Fruit fly (Drosophila melanogaster) whole organism, embryonic: ENCODE measurements around the gene CG7924.
A peak's percentile ranks its signal among the peaks of the same experiment; 100 is the strongest.

ENCODE experiments used
- ATbp ChIP-seq: fragments of 200-800 bp; sonication (Bioruptor generic); optimal IDR thresholded peaks from 2 replicates; lab custom pipeline; 2017; ENCODE audit warnings: missing biosample characterization, mild to moderate bottlenecking, missing genetic modification characterization, missing genetic modification reagents
- CG11247 ChIP-seq: fragments of 200-800 bp; sonication (Bioruptor generic); IDR thresholded peaks from 2 replicates; pipeline ENCODE4 v1.3.6; 2022; ENCODE audit warnings: missing biosample characterization, missing genetic modification characterization
- CG15479 ChIP-seq: fragments of 200-800 bp; sonication (Bioruptor generic); optimal IDR thresholded peaks from 3 replicates; lab custom pipeline; 2019; ENCODE audit warnings: missing biosample characterization, mild to moderate bottlenecking, missing genetic modification characterization, moderate library complexity
- CG1647 ChIP-seq: fragments of 200-800 bp; sonication (Bioruptor generic); optimal IDR thresholded peaks from 3 replicates; lab custom pipeline; 2016; ENCODE audit warnings: missing biosample characterization, missing genetic modification characterization
- CG18599 ChIP-seq: fragments of 200-800 bp; sonication (Bioruptor generic); optimal IDR thresholded peaks from 3 replicates; lab custom pipeline; 2017; ENCODE audit warnings: missing biosample characterization, missing genetic modification characterization, mild to moderate bottlenecking, moderate library complexity, missing genetic modification reagents
- CG2875 ChIP-seq: fragments of 200-800 bp; sonication (Bioruptor generic); optimal IDR thresholded peaks from 2 replicates; lab custom pipeline; 2017; ENCODE audit warnings: missing biosample characterization, mild to moderate bottlenecking, missing genetic modification characterization, missing genetic modification reagents
- CG30403 ChIP-seq: fragments of 200-800 bp; sonication (Bioruptor generic); optimal IDR thresholded peaks from 3 replicates; lab custom pipeline; 2016; ENCODE audit warnings: missing biosample characterization, missing genetic modification characterization
- CG30431 ChIP-seq: fragments of 200-800 bp; sonication (Bioruptor generic); optimal IDR thresholded peaks from 2 replicates; lab custom pipeline; 2017; ENCODE audit warnings: missing biosample characterization, missing genetic modification characterization
- CG34376 ChIP-seq: fragments of 200-800 bp; sonication (Bioruptor generic); optimal IDR thresholded peaks from 2 replicates; lab custom pipeline; 2018; ENCODE audit warnings: missing biosample characterization, mild to moderate bottlenecking, missing genetic modification characterization
- CG42726 ChIP-seq: fragments of 200-800 bp; sonication (Bioruptor generic); IDR thresholded peaks from 2 replicates; pipeline ENCODE4 v1.3.6; 2022; ENCODE audit warnings: missing biosample characterization, missing genetic modification characterization; ENCODE audit not compliant: partially characterized antibody
- CG4707 ChIP-seq: fragments of 200-800 bp; sonication (Bioruptor generic); optimal IDR thresholded peaks from 2 replicates; lab custom pipeline; 2018; ENCODE audit warnings: missing biosample characterization, mild to moderate bottlenecking, missing genetic modification characterization, moderate library complexity
- CG5180 ChIP-seq: fragments of 200-800 bp; sonication (Bioruptor generic); optimal IDR thresholded peaks from 3 replicates; lab custom pipeline; 2017; ENCODE audit warnings: missing biosample characterization, missing genetic modification characterization, mild to moderate bottlenecking, moderate library complexity, missing genetic modification reagents
- CG6254 ChIP-seq: fragments of 200-800 bp; sonication (Bioruptor generic); optimal IDR thresholded peaks from 3 replicates; lab custom pipeline; 2017; ENCODE audit warnings: mild to moderate bottlenecking, missing biosample characterization, missing genetic modification reagents, missing genetic modification characterization
- CG6654 ChIP-seq: fragments of 200-800 bp; sonication (Bioruptor generic); optimal IDR thresholded peaks from 2 replicates; lab custom pipeline; 2017; ENCODE audit warnings: missing biosample characterization, mild to moderate bottlenecking, missing genetic modification characterization
- CG6689 ChIP-seq: fragments of 200-800 bp; sonication (Bioruptor generic); IDR thresholded peaks from 2 replicates; pipeline ENCODE4 v1.3.6; 2022; ENCODE audit warnings: missing biosample characterization, missing genetic modification characterization
- CG6813 ChIP-seq: fragments of 200-800 bp; sonication (Bioruptor generic); optimal IDR thresholded peaks from 2 replicates; lab custom pipeline; 2017; ENCODE audit warnings: missing biosample characterization, missing genetic modification characterization, mild to moderate bottlenecking, moderate library complexity, missing genetic modification reagents
- CG7372 ChIP-seq: fragments of 200-800 bp; sonication (Bioruptor generic); IDR thresholded peaks from 2 replicates; pipeline ENCODE4 v1.3.6; 2022; ENCODE audit warnings: missing biosample characterization, missing genetic modification characterization
- CG8944 ChIP-seq: fragments of 200-800 bp; sonication (Bioruptor generic); optimal IDR thresholded peaks from 3 replicates; lab custom pipeline; 2016; ENCODE audit warnings: missing biosample characterization, missing genetic modification characterization
- CG9609 ChIP-seq: fragments of 200-800 bp; sonication (Bioruptor generic); optimal IDR thresholded peaks from 3 replicates; lab custom pipeline; 2016; ENCODE audit warnings: missing biosample characterization, missing genetic modification characterization
- CG9876 ChIP-seq: fragments of 200-800 bp; sonication (Bioruptor generic); optimal IDR thresholded peaks from 2 replicates; lab custom pipeline; 2016; ENCODE audit warnings: missing biosample characterization, missing genetic modification characterization
- CrebB ChIP-seq: fragments of 200-800 bp; sonication (Bioruptor generic); optimal IDR thresholded peaks from 3 replicates; lab custom pipeline; 2018; ENCODE audit warnings: missing biosample characterization, mild to moderate bottlenecking, missing genetic modification characterization
- Dfd ChIP-seq, 2 experiments: fragments of >200 bp; optimal IDR thresholded peaks; 2 replicates each; lab custom pipeline; 2017; ENCODE audit warnings: missing biosample characterization in 2 of 2, missing genetic modification characterization in 2 of 2
- Dp ChIP-seq: fragments of 200-800 bp; sonication (Bioruptor generic); optimal IDR thresholded peaks from 2 replicates; lab custom pipeline; 2018; ENCODE audit warnings: missing biosample characterization, mild to moderate bottlenecking, missing genetic modification characterization, moderate library complexity
- Dref ChIP-seq: fragments of 200-800 bp; sonication (Bioruptor generic); IDR thresholded peaks from 2 replicates; pipeline ENCODE4 v1.3.6; 2022; ENCODE audit warnings: missing biosample characterization, missing genetic modification characterization
- Lpt ChIP-seq: fragments of >200 bp; optimal IDR thresholded peaks from 2 replicates; lab custom pipeline; 2018; ENCODE audit warnings: missing biosample characterization, missing genetic modification characterization
- MTF-1 ChIP-seq: fragments of 200-800 bp; sonication (Bioruptor generic); optimal IDR thresholded peaks from 2 replicates; lab custom pipeline; 2018; ENCODE audit warnings: missing biosample characterization, mild to moderate bottlenecking, missing genetic modification characterization, borderline replicate concordance
- amos ChIP-seq: fragments of 200-800 bp; sonication (Bioruptor generic); IDR thresholded peaks from 2 replicates; pipeline ENCODE4 v1.3.6; 2022; ENCODE audit warnings: missing biosample characterization, missing genetic modification characterization; ENCODE audit not compliant: partially characterized antibody
- ash1 ChIP-seq: fragments of 200-800 bp; sonication (Bioruptor generic); optimal IDR thresholded peaks from 2 replicates; lab custom pipeline; 2018; ENCODE audit warnings: missing biosample characterization, mild to moderate bottlenecking, missing genetic modification characterization
- bab2 ChIP-seq: fragments of 200-800 bp; sonication (Bioruptor generic); optimal IDR thresholded peaks from 2 replicates; lab custom pipeline; 2016; ENCODE audit warnings: missing biosample characterization, missing genetic modification characterization
- bcd ChIP-seq: fragments of 200-800 bp; sonication (Bioruptor generic); optimal IDR thresholded peaks from 2 replicates; lab custom pipeline; 2017; ENCODE audit warnings: missing biosample characterization, mild to moderate bottlenecking, missing genetic modification characterization
- cad ChIP-seq: fragments of >200 bp; optimal IDR thresholded peaks from 2 replicates; lab custom pipeline; 2017; ENCODE audit warnings: missing biosample characterization, missing genetic modification characterization
- danr ChIP-seq: fragments of 200-800 bp; sonication (Bioruptor generic); IDR thresholded peaks from 2 replicates; pipeline ENCODE4 v1.3.6; 2022; ENCODE audit warnings: missing biosample characterization, missing genetic modification characterization
- exex ChIP-seq: fragments of 200-800 bp; sonication (Bioruptor generic); optimal IDR thresholded peaks from 4 replicates; lab custom pipeline; 2018; ENCODE audit warnings: missing biosample characterization, mild to moderate bottlenecking, missing genetic modification characterization, moderate library complexity
- gcm ChIP-seq: fragments of 200-800 bp; sonication (Bioruptor generic); optimal IDR thresholded peaks from 2 replicates; lab custom pipeline; 2019; ENCODE audit warnings: missing biosample characterization, mild to moderate bottlenecking, missing genetic modification characterization, moderate library complexity
- gem ChIP-seq: fragments of 200-800 bp; sonication (Bioruptor generic); optimal IDR thresholded peaks from 2 replicates; lab custom pipeline; 2019; ENCODE audit warnings: missing biosample characterization, mild to moderate bottlenecking, missing genetic modification characterization, moderate library complexity
- gsb-n ChIP-seq: fragments of 200-800 bp; sonication (Bioruptor generic); optimal IDR thresholded peaks from 3 replicates; lab custom pipeline; 2018; ENCODE audit warnings: missing biosample characterization, mild to moderate bottlenecking, missing genetic modification characterization
- knrl ChIP-seq: fragments of 200-800 bp; sonication (Bioruptor generic); IDR thresholded peaks from 3 replicates; pipeline ENCODE4 v1.3.6; 2022; ENCODE audit warnings: missing biosample characterization, missing genetic modification characterization; ENCODE audit not compliant: partially characterized antibody
- lab ChIP-seq: fragments of 200-800 bp; sonication (Bioruptor generic); optimal IDR thresholded peaks from 3 replicates; lab custom pipeline; 2017; ENCODE audit warnings: missing biosample characterization, missing genetic modification characterization, mild to moderate bottlenecking, moderate library complexity, missing genetic modification reagents
- lilli ChIP-seq: fragments of 200-800 bp; sonication (Bioruptor generic); optimal IDR thresholded peaks from 3 replicates; lab custom pipeline; 2016; ENCODE audit warnings: missing biosample characterization, missing genetic modification characterization
- nerfin-2 ChIP-seq: fragments of 200-800 bp; sonication (Bioruptor generic); IDR thresholded peaks from 2 replicates; pipeline ENCODE4 v1.3.6; 2022; ENCODE audit warnings: missing biosample characterization, missing genetic modification characterization; ENCODE audit not compliant: partially characterized antibody
- sc ChIP-seq, 3 experiments: fragments of >200 bp in 2 of 3; fragments of 200-800 bp in 1 of 3; sonication (Bioruptor generic) in 1 of 3; optimal IDR thresholded peaks; 2 replicates in 2 of 3; 3 replicates in 1 of 3; lab custom pipeline; 2017; ENCODE audit warnings: mild to moderate bottlenecking in 1 of 3, missing biosample characterization in 1 of 3, missing genetic modification characterization in 1 of 3, missing genetic modification reagents in 1 of 3
- sens-2 ChIP-seq: fragments of 200-800 bp; sonication (Bioruptor generic); IDR thresholded peaks from 2 replicates; pipeline ENCODE4 v1.3.6; 2022; ENCODE audit warnings: missing biosample characterization, missing genetic modification characterization
- sim ChIP-seq: fragments of 200-800 bp; sonication (Bioruptor generic); IDR thresholded peaks from 2 replicates; pipeline ENCODE4 v1.3.6; 2022; ENCODE audit warnings: missing biosample characterization, missing genetic modification characterization
- slou ChIP-seq: fragments of 200-800 bp; sonication (Bioruptor generic); optimal IDR thresholded peaks from 3 replicates; lab custom pipeline; 2016; ENCODE audit warnings: missing biosample characterization, missing genetic modification characterization
- sna ChIP-seq: fragments of 200-800 bp; sonication (Bioruptor generic); IDR thresholded peaks from 2 replicates; pipeline ENCODE4 v1.3.6; 2022; ENCODE audit warnings: missing biosample characterization, missing genetic modification characterization; ENCODE audit not compliant: partially characterized antibody
- toy ChIP-seq: fragments of 200-800 bp; sonication (Bioruptor generic); IDR thresholded peaks from 2 replicates; pipeline ENCODE4 v1.3.6; 2022; ENCODE audit warnings: missing biosample characterization, missing genetic modification characterization
- trem ChIP-seq: fragments of 200-800 bp; optimal IDR thresholded peaks from 3 replicates; lab custom pipeline; 2019; ENCODE audit warnings: missing biosample characterization, mild to moderate bottlenecking, missing genetic modification characterization, moderate library complexity
- trh ChIP-seq: fragments of 200-800 bp; sonication (Bioruptor generic); optimal IDR thresholded peaks from 2 replicates; lab custom pipeline; 2016; ENCODE audit warnings: missing biosample characterization, missing genetic modification characterization

CG7924 gene

dm6 chr3L:14190625-14191475, 42.4 kb upstream of the CG7924 start, which contains the start of gene nuf (continued):
- peak; percentile 59 for TF ChIP-seq ATbp
- no peak for TF ChIP-seq sc (optimal IDR thresholded peaks at IDR 0.05; lab: Kevin White, UChicago)
- no peak for TF ChIP-seq sc (GFP tag; optimal IDR thresholded peaks at IDR 0.05; lab: Kevin White, UChicago)
- no peak for TF ChIP-seq sim (GFP tag; lab: Robert Waterston, UW)
- peak; percentile 11 for TF ChIP-seq CG4707 (GFP tag; lab: Kevin White, UChicago)
- peak; percentile 53 for TF ChIP-seq Dp
- TF ChIP-seq CG5180: peak; percentile 62
- TF ChIP-seq CrebB (tag; lab: Kevin White, UChicago): peak; percentile 73
- no peak for TF ChIP-seq CG6689 (GFP tag; lab: Robert Waterston, UW)
- no peak; the same call in 1 of the 2 replicates for TF ChIP-seq amos
- no peak for TF ChIP-seq danr (GFP tag; lab: Robert Waterston, UW)
- peak; percentile 92 for TF ChIP-seq MTF-1 (GFP tag; lab: Kevin White, UChicago)
- TF ChIP-seq lilli: no peak
- TF ChIP-seq gcm: peak; percentile 9
- TF ChIP-seq slou (GFP tag; lab: Kevin White, UChicago): no peak
- TF ChIP-seq CG9609: no peak
- TF ChIP-seq gem (tag; lab: Kevin White, UChicago): no peak
- TF ChIP-seq trh (GFP tag; lab: Kevin White, UChicago): no peak
- TF ChIP-seq CG6254 (GFP tag; lab: Kevin White, UChicago): no peak
- no peak for TF ChIP-seq CG8944
- no peak for TF ChIP-seq bab2 (GFP tag; lab: Kevin White, UChicago)
- TF ChIP-seq knrl (GFP tag; lab: Robert Waterston, UW): no peak
- peak; percentile 72 for TF ChIP-seq ash1 (GFP tag; lab: Kevin White, UChicago)
- TF ChIP-seq CG30403 (GFP tag; lab: Kevin White, UChicago): no peak
- peak; percentile 93 for TF ChIP-seq CG34376 (GFP tag; lab: Kevin White, UChicago)
- TF ChIP-seq CG9876 (GFP tag; lab: Kevin White, UChicago): no peak
- TF ChIP-seq CG6813 (GFP tag; lab: Kevin White, UChicago): peak; percentile 78
- TF ChIP-seq Dref: no peak
- no peak for TF ChIP-seq nerfin-2 (GFP tag; lab: Robert Waterston, UW)
- no peak for TF ChIP-seq cad (GFP tag; lab: Kevin White, UChicago)
- TF ChIP-seq CG30431 (GFP tag; lab: Kevin White, UChicago): no peak
- no peak for TF ChIP-seq exex (tag; lab: Kevin White, UChicago)
- no peak for TF ChIP-seq CG7372 (GFP tag; lab: Robert Waterston, UW)
- no peak for TF ChIP-seq sna (GFP tag; lab: Robert Waterston, UW)
- TF ChIP-seq CG1647 (GFP tag; lab: Kevin White, UChicago): no peak
- TF ChIP-seq CG11247 (GFP tag; lab: Robert Waterston, UW): no peak
- TF ChIP-seq gsb-n (tag; lab: Kevin White, UChicago): peak; percentile 16
- peak; percentile 32 for TF ChIP-seq bcd
- no peak for TF ChIP-seq sens-2 (GFP tag; lab: Robert Waterston, UW)
- no peak for TF ChIP-seq Dfd (GFP tag; optimal IDR thresholded peaks at IDR 0.05; lab: Kevin White, UChicago)
- peak; percentile 71 for TF ChIP-seq CG42726 (GFP tag; lab: Robert Waterston, UW)
- TF ChIP-seq CG6654 (GFP tag; lab: Kevin White, UChicago): no peak
- TF ChIP-seq CG2875 (GFP tag; lab: Kevin White, UChicago): peak; percentile 24
- TF ChIP-seq toy: peak; percentile 33; the same call in 1 of the 2 replicates
- TF ChIP-seq CG15479 (GFP tag; lab: Kevin White, UChicago): peak; percentile 85
- peak; percentile 68 for TF ChIP-seq CG18599
- TF ChIP-seq trem (tag; lab: Kevin White, UChicago): peak; percentile 51
- peak; percentile 63 for TF ChIP-seq lab (GFP tag; lab: Kevin White, UChicago)
- no peak for TF ChIP-seq Lpt (GFP tag; lab: Kevin White, UChicago)
